Comparison of ENCODE assay signal across 5 worm cellular contexts in genomic region chrIV:6219429-6219828, ce11.
TF ChIP-seq lines count a peak whose summit lies in the region.

Gene C49A9.4 (plus strand): TSS chrIV:6219693.

TF ChIP-seq in whole organism, L1 larva, 84 proteins besides CTCF, POLR2A, EP300 and RAD21:
- no peak for TF ChIP-seq snu-23 (GFP tag; optimal IDR thresholded peaks at IDR 0.05; lab: Kevin White, UChicago)
- peak; percentile 27 for TF ChIP-seq elt-2 (tag; optimal IDR thresholded peaks at IDR 0.05; lab: Kevin White, UChicago)
- no peak for TF ChIP-seq efl-1 (optimal IDR thresholded peaks at IDR 0.05; lab: Kevin White, UChicago)
- TF ChIP-seq efl-1 (GFP tag; optimal IDR thresholded peaks at IDR 0.05 in 1 of 2; lab: Kevin White, UChicago) = peak in 1 of 2 experiments; percentile 42
- TF ChIP-seq hpl-2 (GFP tag; optimal IDR thresholded peaks at IDR 0.05; lab: Kevin White, UChicago) = peak; percentile 35
- no peak for TF ChIP-seq jun-1 (tag; optimal IDR thresholded peaks at IDR 0.05; lab: Kevin White, UChicago)

TF ChIP-seq in whole organism, L2 larva, 48 proteins besides CTCF, POLR2A, EP300 and RAD21:
- no peak for TF ChIP-seq nhr-6 (tag; optimal IDR thresholded peaks at IDR 0.05; lab: Kevin White, UChicago)
- TF ChIP-seq Y55F3AM.14 (GFP tag; optimal IDR thresholded peaks at IDR 0.05; lab: Kevin White, UChicago) = no peak
- TF ChIP-seq lin-39 (tag; optimal IDR thresholded peaks at IDR 0.05; lab: Kevin White, UChicago) = no peak
- TF ChIP-seq fos-1 (tag; optimal IDR thresholded peaks at IDR 0.05; lab: Kevin White, UChicago) = peak; percentile 78
- no peak for TF ChIP-seq unc-39 (tag; optimal IDR thresholded peaks at IDR 0.05; lab: Kevin White, UChicago)
- peak; percentile 23 for TF ChIP-seq gmeb-1 (tag; optimal IDR thresholded peaks at IDR 0.05; lab: Kevin White, UChicago)
- peak; percentile 22 for TF ChIP-seq sma-9 (GFP tag; optimal IDR thresholded peaks at IDR 0.05; lab: Kevin White, UChicago)
- TF ChIP-seq sma-9 (tag; optimal IDR thresholded peaks at IDR 0.05; lab: Kevin White, UChicago) = no peak
- TF ChIP-seq R02D3.7 (tag; optimal IDR thresholded peaks at IDR 0.05; lab: Kevin White, UChicago) = no peak

TF ChIP-seq in whole organism, L3 larva, 47 proteins besides CTCF, POLR2A, EP300 and RAD21:
- TF ChIP-seq pqm-1 (tag; optimal IDR thresholded peaks at IDR 0.05; lab: Kevin White, UChicago) (peak; percentile 39), elt-2 (tag; optimal IDR thresholded peaks at IDR 0.05; lab: Kevin White, UChicago) (peak; percentile 73), ama-1 (optimal IDR thresholded peaks at IDR 0.05; lab: Kevin White, UChicago) (no peak)

TF ChIP-seq in whole organism, L4 larva, 104 proteins besides CTCF, POLR2A, EP300 and RAD21:
- TF ChIP-seq lin-13 (GFP tag; optimal IDR thresholded peaks at IDR 0.05; lab: Kevin White, UChicago) (no peak), mep-1 (tag; optimal IDR thresholded peaks at IDR 0.05; lab: Kevin White, UChicago) (peak; percentile 6), F49E8.2 (tag; optimal IDR thresholded peaks at IDR 0.05; lab: Kevin White, UChicago; ENCODE audit: borderline replicate concordance) (no peak), pqm-1 (tag; optimal IDR thresholded peaks at IDR 0.05; lab: Kevin White, UChicago) (peak; percentile 46), daf-16 (GFP tag; optimal IDR thresholded peaks at IDR 0.05; lab: Kevin White, UChicago) (no peak), daf-16 (tag; optimal IDR thresholded peaks at IDR 0.05; lab: Kevin White, UChicago) (peak; percentile 70), dmd-6 (GFP tag; IDR thresholded peaks at IDR 0.05; lab: Robert Waterston, UW) (peak; percentile 42; the same call in 1 of the 2 replicates), dve-1 (tag; optimal IDR thresholded peaks at IDR 0.05; lab: Kevin White, UChicago; ENCODE audit: insufficient read depth) (peak; percentile 41), hlh-11 (tag; optimal IDR thresholded peaks at IDR 0.05; lab: Kevin White, UChicago) (peak; percentile 6)

TF ChIP-seq in whole organism, young adult, 124 proteins besides CTCF, POLR2A, EP300 and RAD21:
- TF ChIP-seq nhr-80 (tag; optimal IDR thresholded peaks at IDR 0.05; lab: Kevin White, UChicago) (peak; percentile 58), hmg-20 (GFP tag; IDR thresholded peaks at IDR 0.05; lab: Robert Waterston, UW) (no peak)
